Worm (Caenorhabditis elegans): ENCODE data around the gene cyp-13A2.

DNA sequence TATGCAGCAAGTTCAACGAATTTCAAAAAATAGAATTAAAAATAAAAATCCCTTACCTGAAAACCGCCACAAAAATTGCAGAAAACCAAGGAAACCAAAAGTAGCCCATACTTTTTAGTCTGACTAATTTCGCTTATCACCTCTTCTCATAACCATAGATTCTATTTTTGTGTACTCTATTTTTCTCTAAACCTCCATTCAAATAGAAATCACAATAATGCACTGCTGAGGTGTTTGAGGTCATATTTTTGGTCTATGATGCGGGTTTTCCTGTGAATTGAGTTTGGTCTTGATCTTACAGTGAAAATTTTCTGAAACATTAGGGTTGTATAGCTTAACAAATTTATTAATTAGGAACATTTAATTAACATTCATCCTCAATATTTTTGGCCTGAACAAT lies 5.6 kb downstream of the cyp-13A2 start, which contains the start of gene cyp-13A1:
- TF ChIP-seq fos-1 (tag; optimal IDR thresholded peaks at IDR 0.05) (peak; percentile 77), egl-27 (tag; optimal IDR thresholded peaks at IDR 0.05) (no peak), mab-5 (tag; optimal IDR thresholded peaks at IDR 0.05) (no peak), ama-1 (optimal IDR thresholded peaks at IDR 0.05) (no peak), snpc-4 (tag; optimal IDR thresholded peaks at IDR 0.05) (no peak), R02D3.7 (tag; optimal IDR thresholded peaks at IDR 0.05) (no peak), lin-13 (GFP tag; optimal IDR thresholded peaks at IDR 0.05) (no peak), unc-39 (tag; optimal IDR thresholded peaks at IDR 0.05) (no peak), sem-4 (tag; optimal IDR thresholded peaks at IDR 0.05) (no peak), zag-1 (tag; optimal IDR thresholded peaks at IDR 0.05) (no peak), lin-39 (tag; optimal IDR thresholded peaks at IDR 0.05) (no peak), nhr-23 (tag; optimal IDR thresholded peaks at IDR 0.05) (no peak), nhr-237 (tag; optimal IDR thresholded peaks at IDR 0.05) (no peak)
